Worm (Caenorhabditis elegans) whole organism, young adult: ENCODE results near the gene Y37E11AL.2.

Experiments used
- C17E4.6 ChIP-seq: fragments of 200-800 bp; sonication (Bioruptor generic); IDR thresholded peaks from 2 replicates; pipeline ENCODE4 v1.3.6; 2022; ENCODE audit warnings: missing genetic modification reagents, missing genetic modification characterization, missing compliant biosample characterization
- F22D6.2 ChIP-seq: sonication (generic microtip); optimal IDR thresholded peaks from 2 replicates; lab custom pipeline; 2016; ENCODE audit warnings: mild to moderate bottlenecking, missing genetic modification characterization, missing compliant biosample characterization
- F57A8.1 ChIP-seq: fragments of 200-800 bp; sonication (Bioruptor generic); optimal IDR thresholded peaks from 2 replicates; lab custom pipeline; 2018; ENCODE audit warnings: mild to moderate bottlenecking, missing genetic modification characterization, moderate library complexity, missing compliant biosample characterization
- Y67H2A.10 ChIP-seq: fragments of 200-800 bp; sonication (Bioruptor generic); conservative IDR thresholded peaks from 2 replicates; pipeline ENCODE4 v1.3.6; 2022; ENCODE audit warnings: missing genetic modification reagents, missing genetic modification characterization, missing compliant biosample characterization
- ama-1 ChIP-seq, 3 experiments: fragments of 150-350 bp in 1 of 3; sonication (generic microtip) in 2 of 3; optimal IDR thresholded peaks; 2 replicates each; lab custom pipeline; 2014 to 2018; ENCODE audit warnings: missing biosample characterization in 2 of 3, missing genetic modification characterization in 2 of 3, missing genetic modification reagents in 2 of 3
- attf-6 ChIP-seq: fragments of 200-800 bp; sonication (Bioruptor generic); IDR thresholded peaks from 2 replicates; pipeline ENCODE4 v1.3.6; 2022; ENCODE audit warnings: missing genetic modification reagents, missing genetic modification characterization, missing compliant biosample characterization
- bed-2 ChIP-seq: fragments of 200-800 bp; sonication (Bioruptor generic); IDR thresholded peaks from 2 replicates; pipeline ENCODE4 v1.3.6; 2022; ENCODE audit warnings: missing genetic modification reagents, missing genetic modification characterization, missing compliant biosample characterization
- ccch-3 ChIP-seq: fragments of 200-800 bp; sonication (Bioruptor generic); optimal IDR thresholded peaks from 2 replicates; lab custom pipeline; 2018; ENCODE audit warnings: mild to moderate bottlenecking, missing genetic modification characterization, missing compliant biosample characterization
- egl-44 ChIP-seq: fragments of 200-800 bp; sonication (Bioruptor generic); IDR thresholded peaks from 2 replicates; pipeline ENCODE4 v1.3.6; 2022; ENCODE audit warnings: missing genetic modification reagents, missing genetic modification characterization, missing compliant biosample characterization
- egrh-3 ChIP-seq: fragments of 200-800 bp; sonication (Bioruptor generic); IDR thresholded peaks from 2 replicates; pipeline ENCODE4 v1.3.6; 2022; ENCODE audit warnings: missing genetic modification reagents, missing genetic modification characterization, missing compliant biosample characterization
- ekl-4 ChIP-seq: fragments of 200-800 bp; sonication (Bioruptor generic); IDR thresholded peaks from 2 replicates; pipeline ENCODE4 v1.3.6; 2022; ENCODE audit warnings: missing genetic modification reagents, missing genetic modification characterization, missing compliant biosample characterization
- fkh-3 ChIP-seq: sonication (generic microtip); optimal IDR thresholded peaks from 2 replicates; lab custom pipeline; 2016; ENCODE audit warnings: mild to moderate bottlenecking, missing genetic modification characterization, missing compliant biosample characterization
- hmg-1.2 ChIP-seq: fragments of 200-800 bp; sonication (Bioruptor generic); IDR thresholded peaks from 2 replicates; pipeline ENCODE4 v1.3.6; 2022; ENCODE audit warnings: missing genetic modification reagents, missing genetic modification characterization, missing compliant biosample characterization
- hsf-1 ChIP-seq: fragments of 200-800 bp; sonication (Bioruptor generic); IDR thresholded peaks from 2 replicates; pipeline ENCODE4 v1.3.6; 2022; ENCODE audit warnings: missing genetic modification reagents, missing genetic modification characterization, missing compliant biosample characterization
- let-526 ChIP-seq: fragments of 200-800 bp; sonication (Bioruptor generic); IDR thresholded peaks from 2 replicates; pipeline ENCODE4 v1.3.6; 2022; ENCODE audit warnings: missing genetic modification reagents, missing genetic modification characterization, missing compliant biosample characterization
- lin-35 ChIP-seq, 3 experiments: fragments of 150-350 bp in 2 of 3; sonication (generic microtip) in 1 of 3; optimal IDR thresholded peaks; 2 replicates each; lab custom pipeline; 2014 to 2018; ENCODE audit warnings: missing biosample characterization in 3 of 3, missing genetic modification characterization in 3 of 3, missing genetic modification reagents in 3 of 3
- madf-3 ChIP-seq: fragments of 200-800 bp; sonication (Bioruptor generic); IDR thresholded peaks from 2 replicates; pipeline ENCODE4 v1.3.6; 2022; ENCODE audit warnings: missing genetic modification reagents, missing genetic modification characterization, missing compliant biosample characterization
- nfya-1 ChIP-seq: sonication (generic microtip); optimal IDR thresholded peaks from 2 replicates; lab custom pipeline; 2017; ENCODE audit warnings: antibody characterized with exemption, missing compliant biosample characterization, missing genetic modification characterization, borderline replicate concordance; ENCODE audit not compliant: insufficient read depth
- sdz-38 ChIP-seq: sonication (generic microtip); optimal IDR thresholded peaks from 2 replicates; lab custom pipeline; 2016; ENCODE audit warnings: missing genotype, missing genetic modification characterization, missing compliant biosample characterization
- snpc-1.1 ChIP-seq: sonication (generic microtip); optimal IDR thresholded peaks from 2 replicates; lab custom pipeline; 2017; ENCODE audit warnings: missing genetic modification characterization, mild to moderate bottlenecking, missing compliant biosample characterization, antibody characterized with exemption, moderate library complexity, missing genotype, missing genetic modification reagents; ENCODE audit not compliant: insufficient read depth
- snpc-1.3 ChIP-seq: sonication (generic microtip); optimal IDR thresholded peaks from 2 replicates; lab custom pipeline; 2017; ENCODE audit warnings: missing genetic modification characterization, mild to moderate bottlenecking, missing compliant biosample characterization, antibody characterized with exemption, moderate library complexity, missing genotype, missing genetic modification reagents; ENCODE audit not compliant: insufficient read depth
- tbx-9 ChIP-seq: sonication (generic microtip); optimal IDR thresholded peaks from 2 replicates; lab custom pipeline; 2016; ENCODE audit warnings: borderline replicate concordance, missing genetic modification characterization, inconsistent platforms, missing compliant biosample characterization
- unc-130 ChIP-seq: sonication (generic microtip); optimal IDR thresholded peaks from 2 replicates; lab custom pipeline; 2016; ENCODE audit warnings: missing genetic modification reagents, missing genetic modification characterization, missing compliant biosample characterization
- xnd-1 ChIP-seq: sonication (generic microtip); optimal IDR thresholded peaks from 2 replicates; lab custom pipeline; 2016; ENCODE audit warnings: missing genotype, missing genetic modification reagents, missing genetic modification characterization, missing compliant biosample characterization
- zfh-2 ChIP-seq: fragments of 200-800 bp; sonication (Bioruptor generic); conservative IDR thresholded peaks from 2 replicates; pipeline ENCODE4 v1.3.6; 2022; ENCODE audit warnings: missing genetic modification reagents, missing genetic modification characterization, missing compliant biosample characterization
- ztf-22 ChIP-seq: fragments of 200-800 bp; sonication (Bioruptor generic); optimal IDR thresholded peaks from 2 replicates; lab custom pipeline; 2018; ENCODE audit warnings: mild to moderate bottlenecking, missing genetic modification characterization, moderate library complexity, missing compliant biosample characterization
- ztf-28 ChIP-seq: fragments of 200-800 bp; sonication (Bioruptor generic); IDR thresholded peaks from 2 replicates; pipeline ENCODE4 v1.3.6; 2022; ENCODE audit warnings: missing genetic modification reagents, missing genetic modification characterization, missing compliant biosample characterization

Gene Y37E11AL.2

ce11 chrIV:3661117-3661634 is 37.1 kb upstream of the Y37E11AL.2 start:
- TF ChIP-seq lin-35 (GFP tag; optimal IDR thresholded peaks at IDR 0.05; lab: Kevin White, UChicago), result no peak

- TF ChIP-seq egrh-3 (GFP tag; lab: Robert Waterston, UW) (peak; percentile 28; the same call in 1 of the 2 replicates), xnd-1 (tag; lab: Kevin White, UChicago) (no peak), zfh-2 (GFP tag; lab: Robert Waterston, UW) (peak; percentile 68)
Measured at ce11 chrIV:3662863-3663262, 35.4 kb upstream of the Y37E11AL.2 start.

ce11 chrIV:3665089-3665488 is 33.2 kb upstream of the Y37E11AL.2 start:
- TF ChIP-seq zfh-2 (GFP tag; lab: Robert Waterston, UW) (peak; percentile 69), nfya-1 (tag; lab: Kevin White, UChicago) (no peak)

ce11 chrIV:3666543-3666942 is 31.8 kb upstream of the Y37E11AL.2 start:
- TF ChIP-seq C17E4.6 (GFP tag; lab: Robert Waterston, UW) (no peak), snpc-1.1 (no peak), Y67H2A.10 (GFP tag; lab: Robert Waterston, UW) (no peak), hsf-1 (no peak), fkh-3 (no peak), unc-130 (GFP tag; lab: Kevin White, UChicago) (no peak), madf-3 (no peak), ccch-3 (no peak), hmg-1.2 (no peak), tbx-9 (tag; lab: Kevin White, UChicago) (no peak), attf-6 (no peak), ztf-22 (no peak), egl-44 (no peak), let-526 (no peak)

- TF ChIP-seq sdz-38, result no peak
- no peak for TF ChIP-seq bed-2 (GFP tag; lab: Robert Waterston, UW)
- no peak for TF ChIP-seq hmg-1.2
- no peak for TF ChIP-seq F57A8.1 (GFP tag; lab: Kevin White, UChicago)
- TF ChIP-seq ama-1 (optimal IDR thresholded peaks at IDR 0.05; lab: Kevin White, UChicago), result no peak
- TF ChIP-seq ama-1 (GFP tag; optimal IDR thresholded peaks at IDR 0.05; lab: Kevin White, UChicago), result no peak
Measured at ce11 chrIV:3667796-3668195, 30.5 kb upstream of the Y37E11AL.2 start.

ce11 chrIV:3668603-3669002 is 29.7 kb upstream of the Y37E11AL.2 start, which contains the start of gene fmil-1:
TSS of gene fmil-1 (minus strand) at chrIV:3668703.
- no peak for TF ChIP-seq F22D6.2 (tag; lab: Kevin White, UChicago)
- no peak for TF ChIP-seq snpc-1.3 (tag; lab: Kevin White, UChicago)
- TF ChIP-seq ztf-28 (GFP tag; lab: Robert Waterston, UW), result no peak
- TF ChIP-seq ekl-4 (GFP tag; lab: Robert Waterston, UW), result no peak
- no peak for TF ChIP-seq nfya-1 (tag; lab: Kevin White, UChicago)
- no peak for TF ChIP-seq ama-1 (optimal IDR thresholded peaks at IDR 0.05; lab: Kevin White, UChicago)
- no peak for TF ChIP-seq ama-1 (GFP tag; optimal IDR thresholded peaks at IDR 0.05; lab: Kevin White, UChicago)

ce11 chrIV:3671215-3671614 is 27.1 kb upstream of the Y37E11AL.2 start:
- TF ChIP-seq hsf-1, result peak; percentile 93
- TF ChIP-seq, all 124 proteins: peak for 1; not testable (repeated sequence) for 123
